Fruit fly (Drosophila melanogaster) ovary, adult (tissue): ENCODE measurements around the gene cutlet.

Experiments used
- CG17801 ChIP-seq: fragments of 200-800 bp; optimal IDR thresholded peaks from 2 replicates; lab custom pipeline; 2019; ENCODE audit warnings: missing biosample characterization, mild to moderate bottlenecking, missing genetic modification characterization, moderate library complexity; ENCODE audit not compliant: partially characterized antibody

The cutlet gene

DNA sequence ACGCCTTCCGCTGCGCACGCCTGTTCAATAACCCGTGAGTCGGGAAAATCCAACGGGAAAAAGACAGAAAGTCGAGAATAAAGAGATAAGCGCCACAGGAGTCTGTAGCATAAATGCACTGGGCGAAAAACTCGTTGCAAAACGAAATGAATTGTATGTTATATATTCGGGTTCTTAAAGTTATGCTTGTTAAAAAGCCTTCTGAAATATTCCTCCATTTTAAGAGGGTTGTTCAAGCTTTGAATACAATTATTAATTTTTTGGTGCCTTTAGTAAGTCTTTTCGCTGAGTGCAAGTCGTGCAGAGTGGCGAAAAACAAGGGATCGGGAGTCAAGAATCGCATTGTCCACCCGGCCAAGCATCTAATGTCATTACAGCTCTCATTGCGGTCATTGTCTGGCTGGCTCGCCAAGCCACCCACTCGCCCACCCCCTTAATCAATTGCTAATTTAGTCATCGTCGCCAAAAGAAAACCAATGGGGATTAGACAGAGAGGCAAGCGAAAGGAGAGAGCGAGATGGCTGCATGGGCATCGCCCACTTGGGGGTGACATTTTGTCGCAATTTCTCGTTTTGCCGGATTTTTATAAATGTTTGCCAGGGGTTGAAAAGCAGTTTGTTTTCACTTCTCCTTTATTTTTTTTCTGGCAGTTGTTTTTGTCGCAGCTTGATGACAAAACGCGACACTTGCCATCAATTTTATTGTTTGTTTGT, 26.3 kb downstream of the cutlet start:
- no peak for TF ChIP-seq CG17801 (GFP tag; lab: Kevin White, UChicago)

- no peak for TF ChIP-seq CG17801 (GFP tag; lab: Kevin White, UChicago)
Measured at dm6 chr2L:3682489-3682888, 29.1 kb downstream of the cutlet start.

- no peak for TF ChIP-seq CG17801 (GFP tag; lab: Kevin White, UChicago)
Measured at dm6 chr2L:3681338-3681737, 30.2 kb downstream of the cutlet start.

- TF ChIP-seq CG17801 (GFP tag; lab: Kevin White, UChicago): no peak
Measured at dm6 chr2L:3675770-3676169, 35.8 kb downstream of the cutlet start.

DNA sequence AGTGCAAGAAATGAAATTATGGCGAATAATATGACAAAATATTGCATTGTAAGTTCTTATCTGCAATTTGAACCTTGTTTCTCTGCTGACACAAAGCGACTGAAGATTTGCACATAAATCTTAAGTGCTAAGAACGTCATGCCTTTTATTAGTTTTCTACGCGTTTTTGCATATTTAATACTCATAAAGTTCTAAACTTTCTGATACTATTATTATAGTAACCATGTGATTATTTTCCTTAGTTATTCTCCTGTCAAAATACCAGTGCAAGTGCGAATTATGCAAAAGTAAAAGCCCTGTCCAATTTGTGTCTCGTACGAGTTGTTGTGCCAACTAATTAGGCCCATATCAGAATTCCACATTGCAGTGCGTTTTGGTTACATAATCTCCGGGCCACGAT, 41.1 kb downstream of the cutlet start, which contains the start of gene Sfp24Bc:
Gene Sfp24Bc, minus strand, starts transcription at position 101 of the 400 bp plus-strand sequence.
- no peak for TF ChIP-seq CG17801 (GFP tag; lab: Kevin White, UChicago)

DNA sequence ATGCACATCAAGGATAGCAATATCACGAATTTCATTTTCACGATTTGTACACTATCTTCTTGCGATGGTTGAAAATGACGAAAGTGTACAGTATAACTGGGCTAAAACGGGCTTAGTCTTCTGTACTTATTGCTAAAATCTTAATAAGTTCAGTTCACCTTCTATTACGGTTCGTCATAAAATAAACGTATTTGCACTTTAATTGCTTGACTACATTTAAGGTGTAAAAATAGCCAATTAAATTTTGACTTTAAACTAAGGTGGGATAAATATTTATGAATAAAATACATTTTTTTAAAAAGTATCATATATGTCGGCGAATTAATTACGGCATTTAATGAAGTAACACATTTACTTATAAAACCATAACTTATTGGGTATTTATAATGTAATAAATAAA, 41.9 kb downstream of the cutlet start, which contains the start of gene Sfp24Bb:
Gene Sfp24Bb, minus strand, starts transcription at position 101 of the 400 bp plus-strand sequence.
- no peak for TF ChIP-seq CG17801 (GFP tag; lab: Kevin White, UChicago)

- no peak for TF ChIP-seq CG17801 (GFP tag; lab: Kevin White, UChicago)
Measured at dm6 chr2L:3669034-3669433, 42.5 kb downstream of the cutlet start, which contains the start of gene Sfp24Bd. TSS of gene Sfp24Bd (minus strand) at chr2L:3669134.

DNA sequence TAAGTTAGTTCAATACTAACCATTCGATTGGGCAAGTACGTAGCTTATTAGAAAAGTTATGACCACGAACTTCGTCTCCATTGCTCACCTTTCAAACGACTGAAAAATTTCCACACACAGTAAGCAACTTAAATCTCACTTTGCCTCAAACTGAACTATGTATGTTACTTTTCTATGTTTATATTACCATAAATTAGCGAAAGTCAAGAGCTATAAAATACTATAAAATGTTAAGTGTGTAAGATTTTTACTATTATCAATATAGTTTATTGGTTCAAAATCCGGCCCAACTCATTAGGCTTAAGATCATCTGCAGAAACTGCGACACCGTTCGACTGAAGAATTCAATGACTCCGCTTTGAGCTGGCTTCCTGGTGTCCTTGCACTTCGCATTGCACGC, 43.1 kb downstream of the cutlet start, which contains the start of gene Sfp24Ba:
Gene Sfp24Ba, minus strand, starts transcription at position 101 of the 400 bp plus-strand sequence.
- TF ChIP-seq CG17801 (GFP tag; lab: Kevin White, UChicago): no peak

dm6 chr2L:3662307-3662795, 49.2 kb downstream of the cutlet start, which contains the start of gene Drgx:
TSS of gene Drgx (plus strand) at chr2L:3662745.
- no peak for TF ChIP-seq CG17801 (GFP tag; lab: Kevin White, UChicago)

- no peak for TF ChIP-seq CG17801 (GFP tag; lab: Kevin White, UChicago)
Measured at dm6 chr2L:3657349-3658142, 54.0 kb downstream of the cutlet start.
